Worm (Caenorhabditis elegans): ENCODE results near the gene F22F7.4.
"Not testable (repeated sequence)": the region's sequence is repeated elsewhere in the genome, so short reads cannot be mapped to it uniquely, and the experiment has no call there.

Gene F22F7.4

ce11 chrV:2095772-2096171, 10.1 kb downstream of the F22F7.4 start, which contains the start of gene clec-207:
clec-207 (plus strand) TSS chrV:2096072.
- TF ChIP-seq ceh-39 (tag; optimal IDR thresholded peaks at IDR 0.05) (no peak), elt-1 (tag; optimal IDR thresholded peaks at IDR 0.05; ENCODE audit: borderline replicate concordance, insufficient read depth) (no peak), lin-32 (GFP tag; optimal IDR thresholded peaks at IDR 0.05) (no peak), unc-120 (tag; optimal IDR thresholded peaks at IDR 0.05; ENCODE audit: poor library complexity, severe bottlenecking) (no peak), ceh-43 (GFP tag; optimal IDR thresholded peaks at IDR 0.05) (no peak), nhr-76 (tag; optimal IDR thresholded peaks at IDR 0.05) (no peak), mep-1 (tag; optimal IDR thresholded peaks at IDR 0.05) (no peak)

- TF ChIP-seq snpc-4 (tag; optimal IDR thresholded peaks at IDR 0.05) (no peak), elt-1 (tag; optimal IDR thresholded peaks at IDR 0.05; ENCODE audit: borderline replicate concordance, insufficient read depth) (no peak), lsy-2 (tag; optimal IDR thresholded peaks at IDR 0.05) (no peak), flh-1 (GFP tag; optimal IDR thresholded peaks at IDR 0.05) (no peak), pha-4 (tag; optimal IDR thresholded peaks at IDR 0.05) (no peak), ceh-39 (tag; optimal IDR thresholded peaks at IDR 0.05) (no peak), mep-1 (tag; optimal IDR thresholded peaks at IDR 0.05) (no peak)
Measured at ce11 chrV:2095204-2095603, 10.7 kb downstream of the F22F7.4 start, which contains the start of gene F36F12.2. F36F12.2 (minus strand) TSS chrV:2095304.

DNA sequence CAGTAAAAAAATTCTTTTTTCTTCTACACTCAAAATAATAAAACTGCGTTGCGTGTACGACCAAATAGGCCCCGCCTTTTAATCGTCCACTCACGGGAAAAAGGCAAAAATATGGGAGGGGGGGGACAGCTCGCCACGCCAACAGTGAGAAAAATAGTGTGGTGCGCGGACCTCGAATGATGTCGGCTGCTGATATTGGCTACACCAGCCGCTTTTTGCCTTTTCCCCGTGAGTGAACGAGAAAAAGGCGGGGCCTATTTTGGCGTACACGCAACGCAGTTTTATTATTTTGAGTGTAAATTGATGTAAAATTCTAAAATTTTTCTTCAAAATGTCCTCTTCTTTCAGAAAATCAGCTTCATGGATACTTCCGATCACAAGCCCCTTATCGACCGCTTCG, 15.6 kb downstream of the F22F7.4 start, which contains the start of gene ztf-28:
Gene ztf-28 (plus strand): TSS at position 349 of the 400 bp plus-strand sequence.
- not testable (repeated sequence) for TF ChIP-seq lin-32, bed-3, ceh-83 (GFP tag; optimal IDR thresholded peaks at IDR 0.05)

DNA sequence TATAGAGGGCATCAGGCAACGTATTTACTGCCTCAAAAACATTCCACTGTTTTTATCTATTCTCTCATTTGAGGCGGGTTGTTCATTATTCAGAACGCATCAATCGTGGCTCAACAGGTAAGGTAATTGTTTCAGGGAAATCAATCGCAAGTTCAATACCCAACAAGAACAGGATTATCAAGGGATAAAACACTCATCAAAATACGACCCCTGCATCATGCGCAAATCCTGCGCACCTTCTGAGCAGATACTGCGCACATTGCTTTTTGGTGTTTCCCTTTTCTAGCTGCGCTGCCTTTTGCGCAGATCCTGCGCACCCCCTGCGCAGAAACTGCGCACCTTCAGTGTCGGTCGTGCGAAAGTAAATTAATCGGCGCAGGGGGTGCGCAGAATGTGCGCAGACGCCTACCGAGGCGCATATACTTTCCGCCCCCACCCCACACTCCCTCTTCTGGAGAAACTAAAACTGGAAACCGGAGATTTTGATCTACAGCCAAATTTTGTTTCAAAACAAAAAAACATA, 20.1 kb downstream of the F22F7.4 start, which contains the start of gene F36F12.3:
Gene F36F12.3 (plus strand): TSS at position 51 of the 523 bp plus-strand sequence.
- TF ChIP-seq mab-5, nhr-28, unc-39 (tag; optimal IDR thresholded peaks at IDR 0.05): not testable (repeated sequence)

DNA sequence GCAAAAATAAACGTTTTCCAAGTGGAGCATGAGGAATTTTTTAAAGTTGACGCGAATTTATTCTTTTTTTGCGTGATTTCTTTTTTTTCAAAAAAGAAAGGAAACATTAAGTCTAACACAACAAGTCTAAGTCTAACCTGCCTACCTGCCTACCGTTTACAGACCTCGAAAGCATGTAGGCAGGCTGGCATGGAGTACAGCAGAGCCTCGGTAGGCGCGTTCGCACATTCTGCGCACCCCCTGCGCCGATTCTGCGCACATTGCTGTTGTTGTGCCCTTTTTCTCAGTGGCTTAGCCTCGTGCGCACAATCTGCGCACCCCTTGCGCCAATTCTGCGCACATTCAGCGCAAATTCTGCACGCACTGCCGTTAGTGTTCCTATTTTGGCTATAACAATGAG, 22.0 kb downstream of the F22F7.4 start:
- no peak for TF ChIP-seq sem-2 (GFP tag; optimal IDR thresholded peaks at IDR 0.05)
- TF ChIP-seq ces-1 (GFP tag; optimal IDR thresholded peaks at IDR 0.05), result no peak
- no peak for TF ChIP-seq lin-13 (tag; optimal IDR thresholded peaks at IDR 0.05)
- no peak for TF ChIP-seq drap-1 (GFP tag; optimal IDR thresholded peaks at IDR 0.05)
- TF ChIP-seq elt-3 (tag; optimal IDR thresholded peaks at IDR 0.05), result no peak
- no peak for TF ChIP-seq ztf-11 (tag; optimal IDR thresholded peaks at IDR 0.05)
- no peak for TF ChIP-seq snpc-4 (tag; optimal IDR thresholded peaks at IDR 0.05)
- no peak for TF ChIP-seq ceh-43 (GFP tag; optimal IDR thresholded peaks at IDR 0.05)
- TF ChIP-seq ham-2 (GFP tag; optimal IDR thresholded peaks at IDR 0.05), result no peak
- TF ChIP-seq lsy-2 (tag; optimal IDR thresholded peaks at IDR 0.05), result no peak
- TF ChIP-seq mab-5 (tag; optimal IDR thresholded peaks at IDR 0.05), result no peak
- no peak for TF ChIP-seq unc-62 (GFP tag; optimal IDR thresholded peaks at IDR 0.05)
- no peak for TF ChIP-seq M03D4.4 (tag; optimal IDR thresholded peaks at IDR 0.05)
- TF ChIP-seq nhr-2 (tag; optimal IDR thresholded peaks at IDR 0.05), result no peak
- TF ChIP-seq ceh-83 (GFP tag; optimal IDR thresholded peaks at IDR 0.05), result no peak
- no peak for TF ChIP-seq unc-120 (tag; optimal IDR thresholded peaks at IDR 0.05; ENCODE audit: poor library complexity, severe bottlenecking)
- no peak for TF ChIP-seq flh-1 (GFP tag; optimal IDR thresholded peaks at IDR 0.05)

- TF ChIP-seq bed-3 (GFP tag; optimal IDR thresholded peaks at IDR 0.05) (no peak), hlh-1 (tag; optimal IDR thresholded peaks at IDR 0.05) (peak; percentile 64)
Measured at ce11 chrV:2081894-2082293, 24.0 kb downstream of the F22F7.4 start.

DNA sequence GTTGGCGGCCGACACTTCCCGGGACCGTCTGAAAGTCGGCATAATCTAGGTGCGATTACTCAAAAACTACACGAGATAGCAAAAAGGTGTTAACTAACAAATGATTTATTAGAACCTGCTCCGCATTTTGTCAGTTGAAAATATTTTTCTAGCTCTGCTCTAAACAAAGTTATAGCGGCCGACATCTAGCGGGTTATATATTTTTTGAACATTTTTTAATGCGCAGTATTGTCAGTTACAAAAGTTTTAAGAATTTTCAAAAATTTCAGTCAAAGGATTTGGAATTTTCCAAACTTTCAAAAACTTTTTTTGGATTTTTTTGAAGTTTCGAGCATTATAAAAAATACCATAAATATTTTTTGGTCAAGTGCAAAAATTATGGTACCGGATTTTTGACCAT, 24.6 kb downstream of the F22F7.4 start:
- TF ChIP-seq cnd-1 (tag; optimal IDR thresholded peaks at IDR 0.05), result no peak
- TF ChIP-seq ceh-83 (GFP tag; optimal IDR thresholded peaks at IDR 0.05), result no peak
- no peak for TF ChIP-seq nhr-2 (tag; optimal IDR thresholded peaks at IDR 0.05)
- TF ChIP-seq unc-39 (tag; optimal IDR thresholded peaks at IDR 0.05), result no peak
- TF ChIP-seq unc-120 (tag; optimal IDR thresholded peaks at IDR 0.05; ENCODE audit: poor library complexity, severe bottlenecking), result no peak
- TF ChIP-seq mab-5 (tag; optimal IDR thresholded peaks at IDR 0.05), result no peak
- TF ChIP-seq flh-1 (GFP tag; optimal IDR thresholded peaks at IDR 0.05), result no peak
- TF ChIP-seq M03D4.4 (tag; optimal IDR thresholded peaks at IDR 0.05), result no peak
- no peak for TF ChIP-seq snpc-4 (tag; optimal IDR thresholded peaks at IDR 0.05)
- no peak for TF ChIP-seq ceh-43 (GFP tag; optimal IDR thresholded peaks at IDR 0.05)

Data from whole organism, mixed stage, embryonic.